Fruit fly (Drosophila melanogaster) whole organism, embryonic: ENCODE results near the gene TbCMF46.

Experiments used
- CG10274 ChIP-seq: fragments of 200-800 bp; sonication (Bioruptor generic); optimal IDR thresholded peaks from 3 replicates; lab custom pipeline; 2017; ENCODE audit warnings: missing biosample characterization, mild to moderate bottlenecking, missing genetic modification characterization
- CG10366 ChIP-seq: fragments of 200-800 bp; sonication (Bioruptor generic); IDR thresholded peaks from 2 replicates; pipeline ENCODE4 v1.3.6; 2022; ENCODE audit warnings: missing biosample characterization, missing genetic modification characterization
- CG10565 ChIP-seq: fragments of 200-800 bp; sonication (Bioruptor generic); optimal IDR thresholded peaks from 3 replicates; lab custom pipeline; 2016; ENCODE audit warnings: missing biosample characterization, mild to moderate bottlenecking, missing genetic modification characterization
- CG13123 ChIP-seq: fragments of 200-800 bp; sonication (Bioruptor generic); optimal IDR thresholded peaks from 2 replicates; lab custom pipeline; 2016; ENCODE audit warnings: missing biosample characterization, missing genetic modification characterization
- CG14860 ChIP-seq: fragments of 200-800 bp; sonication (Bioruptor generic); IDR thresholded peaks from 3 replicates; pipeline ENCODE4 v1.3.6; 2022; ENCODE audit warnings: missing biosample characterization, missing genetic modification characterization; ENCODE audit not compliant: partially characterized antibody
- CG15073 ChIP-seq: fragments of 200-800 bp; sonication (Bioruptor generic); optimal IDR thresholded peaks from 2 replicates; lab custom pipeline; 2016; ENCODE audit warnings: missing biosample characterization, missing genetic modification characterization
- CG1529 ChIP-seq: fragments of 200-800 bp; sonication (Bioruptor generic); optimal IDR thresholded peaks from 3 replicates; lab custom pipeline; 2018; ENCODE audit warnings: missing biosample characterization, missing genetic modification characterization
- CG17359 ChIP-seq: fragments of 200-800 bp; sonication (Bioruptor generic); optimal IDR thresholded peaks from 3 replicates; lab custom pipeline; 2018; ENCODE audit warnings: missing biosample characterization, mild to moderate bottlenecking, missing genetic modification characterization, moderate library complexity
- CG17361 ChIP-seq: fragments of 200-800 bp; sonication (Bioruptor generic); IDR thresholded peaks from 3 replicates; pipeline ENCODE4 v1.3.6; 2022; ENCODE audit warnings: missing biosample characterization, missing genetic modification characterization
- CG17568 ChIP-seq: fragments of 200-800 bp; sonication (Bioruptor generic); optimal IDR thresholded peaks from 2 replicates; lab custom pipeline; 2018; ENCODE audit warnings: missing biosample characterization, mild to moderate bottlenecking, missing genetic modification characterization, moderate library complexity
- CG17912 ChIP-seq: fragments of 200-800 bp; sonication (Bioruptor generic); optimal IDR thresholded peaks from 2 replicates; lab custom pipeline; 2018; ENCODE audit warnings: missing biosample characterization, mild to moderate bottlenecking, missing genetic modification characterization
- CG2129 ChIP-seq: fragments of 200-800 bp; sonication (Bioruptor generic); IDR thresholded peaks from 2 replicates; pipeline ENCODE4 v1.3.6; 2022; ENCODE audit warnings: missing biosample characterization, missing genetic modification characterization; ENCODE audit not compliant: partially characterized antibody
- CG2712 ChIP-seq: fragments of 200-800 bp; optimal IDR thresholded peaks from 3 replicates; lab custom pipeline; 2019; ENCODE audit warnings: missing biosample characterization, mild to moderate bottlenecking, missing genetic modification characterization, moderate library complexity
- CG3281 ChIP-seq: fragments of 200-800 bp; sonication (Bioruptor generic); optimal IDR thresholded peaks from 3 replicates; lab custom pipeline; 2017; ENCODE audit warnings: missing biosample characterization, mild to moderate bottlenecking, missing genetic modification characterization
- CG34224 ChIP-seq: fragments of 200-800 bp; sonication (Bioruptor generic); IDR thresholded peaks from 3 replicates; pipeline ENCODE4 v1.3.6; 2022; ENCODE audit warnings: missing biosample characterization, missing genetic modification characterization; ENCODE audit not compliant: partially characterized antibody
- CG5953 ChIP-seq: fragments of 200-800 bp; sonication (Bioruptor generic); IDR thresholded peaks from 2 replicates; pipeline ENCODE4 v1.3.6; 2022; ENCODE audit warnings: missing biosample characterization, missing genetic modification characterization
- CG7839 ChIP-seq: fragments of 200-800 bp; sonication (Bioruptor generic); optimal IDR thresholded peaks from 3 replicates; lab custom pipeline; 2018; ENCODE audit warnings: missing biosample characterization, mild to moderate bottlenecking, missing genetic modification characterization, moderate library complexity
- CG8359 ChIP-seq: fragments of 200-800 bp; sonication (Bioruptor generic); optimal IDR thresholded peaks from 2 replicates; lab custom pipeline; 2017; ENCODE audit warnings: missing biosample characterization, mild to moderate bottlenecking, missing genetic modification characterization, borderline replicate concordance
- CG8924 ChIP-seq: fragments of 200-800 bp; optimal IDR thresholded peaks from 3 replicates; lab custom pipeline; 2019; ENCODE audit warnings: missing biosample characterization, mild to moderate bottlenecking, missing genetic modification characterization, moderate library complexity
- CG9876 ChIP-seq: fragments of 200-800 bp; sonication (Bioruptor generic); optimal IDR thresholded peaks from 2 replicates; lab custom pipeline; 2016; ENCODE audit warnings: missing biosample characterization, missing genetic modification characterization
- Dip3 ChIP-seq: fragments of 200-800 bp; sonication (Bioruptor generic); optimal IDR thresholded peaks from 3 replicates; lab custom pipeline; 2016; ENCODE audit warnings: missing biosample characterization, missing genetic modification characterization
- Dll ChIP-seq: fragments of 200-800 bp; sonication (Bioruptor generic); IDR thresholded peaks from 4 replicates; pipeline ENCODE4 v1.3.6; 2022; ENCODE audit warnings: missing biosample characterization, missing genetic modification characterization; ENCODE audit not compliant: partially characterized antibody
- E2f2 ChIP-seq: fragments of 200-800 bp; sonication (Bioruptor generic); IDR thresholded peaks from 2 replicates; pipeline ENCODE4 v1.3.6; 2022; ENCODE audit warnings: missing biosample characterization, missing genetic modification characterization
- Eip74EF ChIP-seq, 2 experiments: fragments of 200-800 bp in 1 of 2; fragments of >200 bp in 1 of 2; sonication (Bioruptor generic) in 1 of 2; optimal IDR thresholded peaks; 2 replicates each; lab custom pipeline; 2017 to 2019; ENCODE audit warnings: missing biosample characterization in 2 of 2, missing genetic modification characterization in 2 of 2, mild to moderate bottlenecking in 1 of 2, moderate library complexity in 1 of 2
- H15 ChIP-seq: fragments of 200-800 bp; sonication (Bioruptor generic); IDR thresholded peaks from 3 replicates; pipeline ENCODE4 v1.3.6; 2022; ENCODE audit warnings: missing biosample characterization, missing genetic modification characterization
- Hand ChIP-seq: fragments of 200-800 bp; sonication (Bioruptor generic); optimal IDR thresholded peaks from 2 replicates; lab custom pipeline; 2017; ENCODE audit warnings: mild to moderate bottlenecking, missing biosample characterization, missing genetic modification reagents, missing genetic modification characterization
- Med ChIP-seq: fragments of 200-800 bp; sonication (Bioruptor generic); peaks from one replicate; lab custom pipeline; 2016; ENCODE audit warnings: missing biosample characterization, missing genetic modification characterization, mild to moderate bottlenecking, inconsistent platforms, moderate library complexity
- NFAT ChIP-seq: fragments of 200-800 bp; sonication (Bioruptor generic); IDR thresholded peaks from 2 replicates; pipeline ENCODE4 v1.3.6; 2022; ENCODE audit warnings: missing biosample characterization, missing genetic modification characterization
- Nf-YA ChIP-seq: fragments of 200-800 bp; sonication (Bioruptor generic); IDR thresholded peaks from 2 replicates; pipeline ENCODE4 v1.3.6; 2022; ENCODE audit warnings: missing biosample characterization, missing genetic modification characterization
- Ravus ChIP-seq: fragments of 200-800 bp; sonication (Bioruptor generic); IDR thresholded peaks from 2 replicates; pipeline ENCODE4 v1.3.6; 2022; ENCODE audit warnings: missing biosample characterization, missing genetic modification characterization
- Side ChIP-seq: fragments of 200-800 bp; sonication (Bioruptor generic); optimal IDR thresholded peaks from 2 replicates; lab custom pipeline; 2016; ENCODE audit warnings: missing biosample characterization, missing genetic modification characterization
- Sry-β ChIP-seq: fragments of 200-800 bp; sonication (Bioruptor generic); optimal IDR thresholded peaks from 2 replicates; lab custom pipeline; 2018; ENCODE audit warnings: missing biosample characterization, mild to moderate bottlenecking, missing genetic modification characterization, moderate library complexity
- ato ChIP-seq: fragments of 200-800 bp; sonication (Bioruptor generic); IDR thresholded peaks from 2 replicates; pipeline ENCODE4 v1.3.6; 2022; ENCODE audit warnings: missing biosample characterization, missing genetic modification characterization; ENCODE audit not compliant: partially characterized antibody
- bigmax ChIP-seq: fragments of 200-800 bp; sonication (Bioruptor generic); optimal IDR thresholded peaks from 2 replicates; lab custom pipeline; 2018; ENCODE audit warnings: missing biosample characterization, mild to moderate bottlenecking, missing genetic modification characterization
- chinmo ChIP-seq: fragments of 200-800 bp; sonication (Bioruptor generic); IDR thresholded peaks from 4 replicates; pipeline ENCODE4 v1.3.6; 2022; ENCODE audit warnings: missing biosample characterization, missing genetic modification characterization; ENCODE audit not compliant: partially characterized antibody
- da ChIP-seq: fragments of 200-800 bp; sonication (Bioruptor generic); optimal IDR thresholded peaks from 2 replicates; lab custom pipeline; 2016; ENCODE audit warnings: missing biosample characterization, missing genetic modification characterization
- fd64A ChIP-seq: fragments of 200-800 bp; sonication (Bioruptor generic); optimal IDR thresholded peaks from 3 replicates; lab custom pipeline; 2018; ENCODE audit warnings: missing biosample characterization, mild to moderate bottlenecking, missing genetic modification characterization
- h ChIP-seq: fragments of >200 bp; optimal IDR thresholded peaks from 2 replicates; lab custom pipeline; 2017
- jigr1 ChIP-seq: fragments of 200-800 bp; sonication (Bioruptor generic); IDR thresholded peaks from 3 replicates; pipeline ENCODE4 v1.3.6; 2022; ENCODE audit warnings: missing biosample characterization, missing genetic modification characterization
- jing ChIP-seq: fragments of 200-800 bp; sonication (Bioruptor generic); optimal IDR thresholded peaks from 2 replicates; lab custom pipeline; 2018; ENCODE audit warnings: missing biosample characterization, mild to moderate bottlenecking, missing genetic modification characterization
- kay ChIP-seq: fragments of 200-800 bp; sonication (Bioruptor generic); optimal IDR thresholded peaks from 2 replicates; lab custom pipeline; 2016; ENCODE audit warnings: missing biosample characterization, missing genetic modification characterization
- mld ChIP-seq: fragments of 200-800 bp; sonication (Bioruptor generic); IDR thresholded peaks from 3 replicates; pipeline ENCODE4 v1.3.6; 2022; ENCODE audit warnings: missing biosample characterization, missing genetic modification characterization; ENCODE audit not compliant: partially characterized antibody
- sisA ChIP-seq: fragments of 200-800 bp; sonication (Bioruptor generic); IDR thresholded peaks from 2 replicates; pipeline ENCODE4 v1.3.6; 2022; ENCODE audit warnings: missing biosample characterization, missing genetic modification characterization
- sna ChIP-seq: fragments of 200-800 bp; sonication (Bioruptor generic); IDR thresholded peaks from 2 replicates; pipeline ENCODE4 v1.3.6; 2022; ENCODE audit warnings: missing biosample characterization, missing genetic modification characterization; ENCODE audit not compliant: partially characterized antibody
- stc ChIP-seq: fragments of 200-800 bp; sonication (Bioruptor generic); IDR thresholded peaks from 2 replicates; pipeline ENCODE4 v1.3.6; 2022; ENCODE audit warnings: missing biosample characterization, missing genetic modification characterization
- sug ChIP-seq: fragments of 200-800 bp; optimal IDR thresholded peaks from 2 replicates; lab custom pipeline; 2019; ENCODE audit warnings: missing biosample characterization, mild to moderate bottlenecking, missing genetic modification characterization, moderate library complexity
- trem ChIP-seq: fragments of 200-800 bp; optimal IDR thresholded peaks from 3 replicates; lab custom pipeline; 2019; ENCODE audit warnings: missing biosample characterization, mild to moderate bottlenecking, missing genetic modification characterization, moderate library complexity
- unc-4 ChIP-seq: fragments of 200-800 bp; sonication (Bioruptor generic); IDR thresholded peaks from 2 replicates; pipeline ENCODE4 v1.3.6; 2022; ENCODE audit warnings: missing biosample characterization, missing genetic modification characterization; ENCODE audit not compliant: partially characterized antibody
- wor ChIP-seq: fragments of 200-800 bp; sonication (Bioruptor generic); IDR thresholded peaks from 2 replicates; pipeline ENCODE4 v1.3.6; 2022; ENCODE audit warnings: missing biosample characterization, missing genetic modification characterization
- yki ChIP-seq: fragments of >200 bp; optimal IDR thresholded peaks from 3 replicates; lab custom pipeline; 2018
- zfh1 ChIP-seq: fragments of 200-800 bp; sonication (Bioruptor generic); IDR thresholded peaks from 3 replicates; pipeline ENCODE4 v1.3.6; 2022; ENCODE audit warnings: missing biosample characterization, missing genetic modification characterization

The TbCMF46 gene

dm6 chr2L:9968201-9968727 lies 43.6 kb upstream of the TbCMF46 start (continued):
- TF ChIP-seq kay (no peak), Ravus (GFP tag; lab: Robert Waterston, UW) (no peak), bigmax (GFP tag; lab: Kevin White, UChicago) (no peak), CG5953 (no peak), h (lab: Kevin White, UChicago) (no peak), CG9876 (GFP tag; lab: Kevin White, UChicago) (no peak), mld (GFP tag; lab: Robert Waterston, UW) (peak; percentile 68; the same call in 2 of the 3 replicates), CG8359 (GFP tag; lab: Kevin White, UChicago) (no peak), zfh1 (no peak; the same call in 2 of the 3 replicates), Med (peak; percentile 70), Hand (no peak), CG34224 (GFP tag; lab: Robert Waterston, UW) (peak; percentile 69), Nf-YA (GFP tag; lab: Robert Waterston, UW) (no peak), chinmo (GFP tag; lab: Robert Waterston, UW) (0 out of 4 replicates have a peak, but pooled peaks have one; percentile 53), jigr1 (GFP tag; lab: Robert Waterston, UW) (no peak), fd64A (GFP tag; lab: Kevin White, UChicago) (no peak), NFAT (no peak), yki (no peak), sna (GFP tag; lab: Robert Waterston, UW) (peak; percentile 71), CG2129 (GFP tag; lab: Robert Waterston, UW) (no peak), CG17359 (tag; lab: Kevin White, UChicago) (no peak), H15 (GFP tag; lab: Robert Waterston, UW) (no peak), ato (GFP tag; lab: Robert Waterston, UW) (peak; percentile 70), trem (tag; lab: Kevin White, UChicago) (peak; percentile 20), unc-4 (peak; percentile 57), CG3281 (no peak), CG10366 (GFP tag; lab: Robert Waterston, UW) (no peak), CG7839 (tag; lab: Kevin White, UChicago) (no peak), stc (no peak), wor (no peak), CG2712 (tag; lab: Kevin White, UChicago) (peak; percentile 20), CG17912 (GFP tag; lab: Kevin White, UChicago) (no peak), da (GFP tag; lab: Kevin White, UChicago) (no peak), sug (tag; lab: Kevin White, UChicago) (no peak), CG15073 (GFP tag; lab: Kevin White, UChicago) (no peak), CG1529 (GFP tag; lab: Kevin White, UChicago) (no peak), jing (GFP tag; lab: Kevin White, UChicago) (no peak), E2f2 (GFP tag; lab: Robert Waterston, UW) (peak; percentile 89), CG17568 (GFP tag; lab: Kevin White, UChicago) (no peak), Eip74EF (GFP tag; optimal IDR thresholded peaks at IDR 0.05; lab: Kevin White, UChicago) (no peak), CG10274 (GFP tag; lab: Kevin White, UChicago) (no peak), sisA (GFP tag; lab: Robert Waterston, UW) (no peak), CG10565 (GFP tag; lab: Kevin White, UChicago) (no peak), Dll (GFP tag; lab: Robert Waterston, UW) (peak; percentile 72), CG13123 (no peak), CG8924 (tag; lab: Kevin White, UChicago) (no peak), Side (GFP tag; lab: Kevin White, UChicago) (no peak), CG17361 (GFP tag; lab: Robert Waterston, UW) (no peak), CG14860 (GFP tag; lab: Robert Waterston, UW) (0 out of 3 replicates have a peak, but pooled peaks have one; percentile 43), Dip3 (no peak), Sry-β (no peak)
